Fruit fly (Drosophila melanogaster): Measurements from ENCODE around the gene CG44088.

DNA sequence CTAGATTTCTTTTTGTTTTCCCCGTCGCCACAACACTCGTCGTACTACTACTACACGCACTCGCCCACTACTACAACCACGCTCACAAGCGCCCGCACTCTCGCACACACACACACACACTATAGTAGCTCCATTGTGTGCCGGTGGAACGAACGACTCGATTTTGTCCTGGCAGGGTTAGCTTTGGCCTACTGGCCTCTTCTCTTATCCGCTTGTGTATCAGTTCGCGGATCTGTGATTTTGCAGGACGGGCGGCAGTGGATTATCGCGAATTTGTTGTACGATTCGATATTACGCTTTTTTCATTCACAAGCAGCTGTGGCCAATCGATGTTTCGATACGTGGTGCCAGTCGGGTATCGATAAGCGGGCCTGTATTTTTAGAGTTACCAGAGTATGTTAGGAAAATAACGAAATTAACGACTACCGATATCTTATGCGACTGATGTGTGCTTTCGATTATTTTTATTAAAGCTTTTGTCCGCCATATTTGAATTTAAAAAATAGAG lies 46.3 kb upstream of the CG44088 start, which contains the start of gene CG14657:
- TF ChIP-seq Ets98B (GFP tag; IDR thresholded peaks at IDR 0.05) (no peak), CG17806 (tag; optimal IDR thresholded peaks at IDR 0.05) (no peak)
